Worm (Caenorhabditis elegans): Measurements from ENCODE around the gene cwc-15.

- no peak for TF ChIP-seq zfp-2 (tag; optimal IDR thresholded peaks at IDR 0.05)
- no peak for TF ChIP-seq zip-2 (tag; optimal IDR thresholded peaks at IDR 0.05)
- no peak for TF ChIP-seq egl-27 (tag; optimal IDR thresholded peaks at IDR 0.05)
- no peak for TF ChIP-seq mdl-1 (tag; optimal IDR thresholded peaks at IDR 0.05)
- no peak for TF ChIP-seq arid-1 (GFP tag; conservative IDR thresholded peaks at IDR 0.05)
- TF ChIP-seq unc-130 (GFP tag; optimal IDR thresholded peaks at IDR 0.05), result no peak
- no peak for TF ChIP-seq pha-4 (GFP tag; IDR thresholded peaks at IDR 0.05)
- TF ChIP-seq pha-4 (tag; optimal IDR thresholded peaks at IDR 0.05), result no peak
- TF ChIP-seq lir-3 (tag; optimal IDR thresholded peaks at IDR 0.05), result no peak
Observed at ce11 chrV:16043686-16044085, 20.5 kb downstream of the cwc-15 start.
